Worm (Caenorhabditis elegans): ENCODE measurements around the gene semi-1.

semi-1 gene

ce11 chrV:13472062-13472461 is 43.0 kb downstream of the semi-1 start:
- TF ChIP-seq ceh-9 (tag; optimal IDR thresholded peaks at IDR 0.05) (no peak), nfya-1 (tag; optimal IDR thresholded peaks at IDR 0.05; ENCODE audit: insufficient read depth) (peak; percentile 8)

- no peak for TF ChIP-seq nhr-67 (tag; optimal IDR thresholded peaks at IDR 0.05)
- TF ChIP-seq unc-62 (GFP tag; optimal IDR thresholded peaks at IDR 0.05) = no peak
- peak; percentile 56 for TF ChIP-seq nhr-23 (tag; optimal IDR thresholded peaks at IDR 0.05)
- no peak for TF ChIP-seq mml-1 (tag; optimal IDR thresholded peaks at IDR 0.05)
- TF ChIP-seq ceh-28 (tag; optimal IDR thresholded peaks at IDR 0.05) = peak; percentile 9
- no peak for TF ChIP-seq daf-12 (tag; optimal IDR thresholded peaks at IDR 0.05)
- TF ChIP-seq nhr-76 (tag; optimal IDR thresholded peaks at IDR 0.05) = no peak
- TF ChIP-seq elt-2 (tag; optimal IDR thresholded peaks at IDR 0.05) = peak; percentile 47
- TF ChIP-seq aly-2 (tag; optimal IDR thresholded peaks at IDR 0.05) = no peak
- TF ChIP-seq ZK546.5 (tag; optimal IDR thresholded peaks at IDR 0.05) = no peak
- peak; percentile 83 for TF ChIP-seq hmg-11 (tag; optimal IDR thresholded peaks at IDR 0.05)
- TF ChIP-seq lin-39 (tag; optimal IDR thresholded peaks at IDR 0.05) = peak; percentile 49
- TF ChIP-seq tbx-2 (tag; optimal IDR thresholded peaks at IDR 0.05) = peak; percentile 39
- peak; percentile 78 for TF ChIP-seq mdl-1 (tag; optimal IDR thresholded peaks at IDR 0.05)
- peak; percentile 48 for TF ChIP-seq nhr-25 (tag; optimal IDR thresholded peaks at IDR 0.05)
- no peak for TF ChIP-seq ceh-82 (tag; optimal IDR thresholded peaks at IDR 0.05)
- peak; percentile 52 for TF ChIP-seq R02D3.7 (tag; optimal IDR thresholded peaks at IDR 0.05)
- no peak for TF ChIP-seq ztf-11 (tag; optimal IDR thresholded peaks at IDR 0.05)
- TF ChIP-seq pqm-1 (tag; optimal IDR thresholded peaks at IDR 0.05) = peak; percentile 60
- TF ChIP-seq lin-15B (tag; optimal IDR thresholded peaks at IDR 0.05) = peak; percentile 76
- no peak for TF ChIP-seq unc-39 (tag; optimal IDR thresholded peaks at IDR 0.05)
- TF ChIP-seq sea-2 (GFP tag; optimal IDR thresholded peaks at IDR 0.05) = no peak
- no peak for TF ChIP-seq nhr-12 (tag; optimal IDR thresholded peaks at IDR 0.05)
- TF ChIP-seq lsy-12 (tag; optimal IDR thresholded peaks at IDR 0.05) = peak; percentile 87
- TF ChIP-seq nfya-1 (tag; optimal IDR thresholded peaks at IDR 0.05; ENCODE audit: insufficient read depth) = peak; percentile 77
- no peak for TF ChIP-seq ztf-4 (tag; optimal IDR thresholded peaks at IDR 0.05)
- TF ChIP-seq nhr-77 (tag; optimal IDR thresholded peaks at IDR 0.05) = peak; percentile 27
- no peak for TF ChIP-seq nhr-28 (tag; optimal IDR thresholded peaks at IDR 0.05)
- peak; percentile 18 for TF ChIP-seq egl-27 (tag; optimal IDR thresholded peaks at IDR 0.05)
- peak; percentile 54 for TF ChIP-seq jun-1 (tag; optimal IDR thresholded peaks at IDR 0.05)
- no peak for TF ChIP-seq egl-5 (tag; optimal IDR thresholded peaks at IDR 0.05)
- TF ChIP-seq nhr-11 (tag; optimal IDR thresholded peaks at IDR 0.05) = no peak
- peak; percentile 72 for TF ChIP-seq snpc-4 (tag; optimal IDR thresholded peaks at IDR 0.05)
- TF ChIP-seq skn-1 (tag; optimal IDR thresholded peaks at IDR 0.05) = peak; percentile 48
- no peak for TF ChIP-seq ceh-16 (tag; optimal IDR thresholded peaks at IDR 0.05)
- no peak for TF ChIP-seq fos-1 (tag; optimal IDR thresholded peaks at IDR 0.05)
- TF ChIP-seq elt-1 (tag; optimal IDR thresholded peaks at IDR 0.05) = no peak
- TF ChIP-seq zag-1 (tag; optimal IDR thresholded peaks at IDR 0.05) = no peak
- no peak for TF ChIP-seq pha-4 (tag; optimal IDR thresholded peaks at IDR 0.05)
- TF ChIP-seq nhr-43 (tag; optimal IDR thresholded peaks at IDR 0.05; ENCODE audit: poor library complexity, severe bottlenecking) = peak; percentile 95
Measured at ce11 chrV:13468190-13468765, 46.7 kb downstream of the semi-1 start, which contains the start of the genes F25H9.6 and F25H9.7. Gene F25H9.6 (minus strand): TSS chrV:13468361. Gene F25H9.7 (plus strand): TSS chrV:13468376.

ce11 chrV:13464123-13464522 is 50.9 kb downstream of the semi-1 start:
- TF ChIP-seq pha-4 (tag; optimal IDR thresholded peaks at IDR 0.05) (no peak), unc-39 (tag; optimal IDR thresholded peaks at IDR 0.05) (no peak), zag-1 (tag; optimal IDR thresholded peaks at IDR 0.05) (no peak), nhr-25 (tag; optimal IDR thresholded peaks at IDR 0.05) (peak; percentile 34), hmg-11 (tag; optimal IDR thresholded peaks at IDR 0.05) (no peak), jun-1 (tag; optimal IDR thresholded peaks at IDR 0.05) (no peak), nhr-12 (tag; optimal IDR thresholded peaks at IDR 0.05) (no peak), ztf-4 (tag; optimal IDR thresholded peaks at IDR 0.05) (no peak), nhr-43 (tag; optimal IDR thresholded peaks at IDR 0.05; ENCODE audit: poor library complexity, severe bottlenecking) (no peak), daf-12 (tag; optimal IDR thresholded peaks at IDR 0.05) (no peak), aly-2 (tag; optimal IDR thresholded peaks at IDR 0.05) (no peak), sea-2 (GFP tag; optimal IDR thresholded peaks at IDR 0.05) (no peak), skn-1 (tag; optimal IDR thresholded peaks at IDR 0.05) (peak; percentile 49), elt-3 (tag; optimal IDR thresholded peaks at IDR 0.05) (no peak), elt-1 (tag; optimal IDR thresholded peaks at IDR 0.05) (no peak), egl-27 (tag; optimal IDR thresholded peaks at IDR 0.05) (no peak), ztf-11 (tag; optimal IDR thresholded peaks at IDR 0.05) (no peak), nhr-67 (tag; optimal IDR thresholded peaks at IDR 0.05) (no peak), nhr-28 (tag; optimal IDR thresholded peaks at IDR 0.05) (no peak), ceh-82 (tag; optimal IDR thresholded peaks at IDR 0.05) (no peak), egl-5 (tag; optimal IDR thresholded peaks at IDR 0.05) (no peak), mml-1 (tag; optimal IDR thresholded peaks at IDR 0.05) (no peak), fkh-2 (tag; optimal IDR thresholded peaks at IDR 0.05) (no peak), nhr-237 (tag; optimal IDR thresholded peaks at IDR 0.05) (no peak), elt-2 (tag; optimal IDR thresholded peaks at IDR 0.05) (peak; percentile 9), fkh-10 (GFP tag; optimal IDR thresholded peaks at IDR 0.05) (no peak)
